Fruit fly (Drosophila melanogaster) whole organism, wandering third instar larva: Measurements from ENCODE around the gene CG8668.

Experiments used
- Abd-B ChIP-seq: fragments of >200 bp; optimal IDR thresholded peaks from 2 replicates; lab custom pipeline; 2017; ENCODE audit warnings: missing biosample characterization, missing genetic modification characterization
- CG32264 ChIP-seq: fragments of 200-800 bp; sonication (Bioruptor generic); optimal IDR thresholded peaks from 2 replicates; lab custom pipeline; 2016; ENCODE audit warnings: missing biosample characterization, missing genetic modification characterization
- CrebA ChIP-seq: fragments of 200-800 bp; sonication (Bioruptor generic); optimal IDR thresholded peaks from 2 replicates; lab custom pipeline; 2016; ENCODE audit warnings: missing biosample characterization, mild to moderate bottlenecking, missing genetic modification characterization, borderline replicate concordance
- Dfd ChIP-seq: fragments of >200 bp; optimal IDR thresholded peaks from 2 replicates; lab custom pipeline; 2017; ENCODE audit warnings: missing biosample characterization, missing genetic modification characterization
- Hnf4 ChIP-seq: fragments of 200-800 bp; sonication (Bioruptor generic); optimal IDR thresholded peaks from 2 replicates; lab custom pipeline; 2016; ENCODE audit warnings: missing biosample characterization, mild to moderate bottlenecking, missing genetic modification characterization
- Myc ChIP-seq: fragments of >200 bp; optimal IDR thresholded peaks from 2 replicates; lab custom pipeline; 2017
- h ChIP-seq: fragments of 200-800 bp; sonication (Bioruptor generic); optimal IDR thresholded peaks from 3 replicates; lab custom pipeline; 2016; ENCODE audit warnings: missing biosample characterization, mild to moderate bottlenecking, missing genetic modification characterization
- lola ChIP-seq: fragments of >200 bp; optimal IDR thresholded peaks from 2 replicates; lab custom pipeline; 2017; ENCODE audit warnings: missing biosample characterization, missing genetic modification characterization
- psq ChIP-seq: fragments of 200-800 bp; sonication (Bioruptor generic); optimal IDR thresholded peaks from 3 replicates; lab custom pipeline; 2017; ENCODE audit warnings: missing biosample characterization, mild to moderate bottlenecking, missing genetic modification characterization, moderate library complexity

dm6 chr2L:8087468-8087789, 39.4 kb upstream of the CG8668 start:
- TF ChIP-seq Myc: no peak
- no peak for TF ChIP-seq CG32264
- TF ChIP-seq CrebA (GFP tag; lab: Kevin White, UChicago): no peak
- TF ChIP-seq h (GFP tag; lab: Kevin White, UChicago): no peak
- no peak for TF ChIP-seq Abd-B
- TF ChIP-seq Dfd: no peak
- no peak for TF ChIP-seq Hnf4
- no peak for TF ChIP-seq lola
- TF ChIP-seq psq (GFP tag; lab: Kevin White, UChicago): no peak
